Worm (Caenorhabditis elegans) whole organism, L1 larva: ENCODE results near the gene unc-77.

Source experiments
- aly-2 ChIP-seq: fragments of 150-350 bp; optimal IDR thresholded peaks from 2 replicates; lab custom pipeline; 2014; ENCODE audit warnings: missing biosample characterization, missing genetic modification characterization
- dpl-1 ChIP-seq, 3 experiments: fragments of 150-350 bp in 2 of 3; sonication (generic microtip) in 1 of 3; optimal IDR thresholded peaks; 2 replicates each; lab custom pipeline; 2014 to 2017; ENCODE audit warnings: missing biosample characterization in 3 of 3, missing genetic modification characterization in 3 of 3, missing genetic modification reagents in 3 of 3
- egl-27 ChIP-seq, 2 experiments: fragments of 150-350 bp in 1 of 2; sonication (generic microtip); optimal IDR thresholded peaks; 3 replicates each; lab custom pipeline; 2017 to 2018; ENCODE audit warnings: missing biosample characterization in 2 of 2, missing genetic modification characterization in 2 of 2, missing genetic modification reagents in 2 of 2
- elt-2 ChIP-seq: sonication (generic microtip); optimal IDR thresholded peaks from 2 replicates; lab custom pipeline; 2016; ENCODE audit warnings: missing genetic modification characterization, mild to moderate bottlenecking, inconsistent platforms, missing compliant biosample characterization, missing genetic modification reagents
- fos-1 ChIP-seq: fragments of 150-350 bp; optimal IDR thresholded peaks from 2 replicates; lab custom pipeline; 2014; ENCODE audit warnings: missing biosample characterization, missing genetic modification characterization
- nhr-28 ChIP-seq: fragments of 150-350 bp; optimal IDR thresholded peaks from 2 replicates; lab custom pipeline; 2014; ENCODE audit warnings: missing biosample characterization, missing genetic modification characterization
- skn-1 ChIP-seq: fragments of 150-350 bp; optimal IDR thresholded peaks from 2 replicates; lab custom pipeline; 2014; ENCODE audit warnings: missing biosample characterization, missing genetic modification characterization
- unc-62 ChIP-seq: fragments of 150-350 bp; optimal IDR thresholded peaks from 2 replicates; lab custom pipeline; 2014; ENCODE audit warnings: missing biosample characterization, missing genetic modification reagents, missing genetic modification characterization
- vab-15 ChIP-seq: sonication (generic microtip); optimal IDR thresholded peaks from 2 replicates; lab custom pipeline; 2017; ENCODE audit warnings: missing genotype, mild to moderate bottlenecking, missing genetic modification characterization, missing compliant biosample characterization

DNA sequence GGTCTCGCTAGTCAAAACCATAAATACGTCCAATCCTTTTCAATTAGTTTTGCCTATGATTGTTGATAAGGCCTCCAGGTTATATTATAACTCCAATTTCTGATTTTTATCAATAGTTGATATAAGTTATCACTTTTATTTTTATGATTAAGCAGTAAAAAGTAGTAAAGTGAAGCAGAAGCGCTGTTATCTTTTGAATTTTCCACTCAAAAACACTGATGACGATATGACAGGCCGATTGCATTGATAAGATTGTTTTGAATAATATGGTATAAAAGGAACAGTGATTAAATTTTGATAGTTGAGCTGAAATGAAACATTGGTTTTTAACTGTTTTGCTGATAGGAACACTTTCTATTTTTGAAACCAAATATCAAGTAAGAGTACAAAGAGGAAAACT, 1.9 kb upstream of the unc-77 start, which contains the start of gene asp-9:
- TF ChIP-seq egl-27 (tag; optimal IDR thresholded peaks at IDR 0.05; lab: Kevin White, UChicago) (no peak), vab-15 (tag; lab: Kevin White, UChicago) (no peak), fos-1 (no peak), skn-1 (tag; lab: Kevin White, UChicago) (no peak), nhr-28 (tag; lab: Kevin White, UChicago) (no peak), elt-2 (tag; lab: Kevin White, UChicago) (peak; percentile 40), unc-62 (GFP tag; lab: Kevin White, UChicago) (no peak), aly-2 (tag; lab: Kevin White, UChicago) (no peak), dpl-1 (GFP tag; optimal IDR thresholded peaks at IDR 0.05; lab: Kevin White, UChicago) (no peak)
